Worm (Caenorhabditis elegans) whole organism, L1 larva: Measurements from ENCODE around the gene C34C12.6.

Experiments used
- C16A3.4 ChIP-seq: fragments of 150-350 bp; optimal IDR thresholded peaks from 2 replicates; lab custom pipeline; 2014; ENCODE audit warnings: missing biosample characterization, missing genetic modification characterization
- C34B4.2 ChIP-seq: sonication (generic microtip); optimal IDR thresholded peaks from 2 replicates; lab custom pipeline; 2017; ENCODE audit warnings: mild to moderate bottlenecking, missing genetic modification characterization, missing compliant biosample characterization
- aha-1 ChIP-seq: fragments of 150-350 bp; optimal IDR thresholded peaks from 2 replicates; lab custom pipeline; 2014; ENCODE audit warnings: missing biosample characterization, missing genetic modification characterization
- ama-1 ChIP-seq: fragments of 150-350 bp; optimal IDR thresholded peaks from 2 replicates; lab custom pipeline; 2014
- blmp-1 ChIP-seq: fragments of 150-350 bp; optimal IDR thresholded peaks from 2 replicates; lab custom pipeline; 2014; ENCODE audit warnings: missing biosample characterization, missing genetic modification characterization
- ceh-82 ChIP-seq, 3 experiments: fragments of 150-350 bp in 1 of 3; sonication (generic microtip) in 2 of 3; optimal IDR thresholded peaks; 2 replicates each; lab custom pipeline; 2014 to 2017; ENCODE audit warnings: missing biosample characterization in 3 of 3, missing genetic modification characterization in 3 of 3
- ceh-90 ChIP-seq: sonication (generic microtip); optimal IDR thresholded peaks from 2 replicates; lab custom pipeline; 2016; ENCODE audit warnings: missing genetic modification characterization, missing compliant biosample characterization
- dpl-1 ChIP-seq, 3 experiments: fragments of 150-350 bp in 2 of 3; sonication (generic microtip) in 1 of 3; optimal IDR thresholded peaks; 2 replicates each; lab custom pipeline; 2014 to 2017; ENCODE audit warnings: missing biosample characterization in 3 of 3, missing genetic modification characterization in 3 of 3, missing genetic modification reagents in 3 of 3
- dsc-1 ChIP-seq: sonication (generic microtip); optimal IDR thresholded peaks from 2 replicates; lab custom pipeline; 2016; ENCODE audit warnings: mild to moderate bottlenecking, missing genetic modification characterization, missing compliant biosample characterization
- efl-1 ChIP-seq, 4 experiments: fragments of 150-350 bp; optimal IDR thresholded peaks in 3 of 4; peaks in 1 of 4; 1 replicate in 1 of 4; 2 replicates in 3 of 4; lab custom pipeline; 2014; ENCODE audit warnings: missing biosample characterization in 2 of 4, missing genetic modification characterization in 2 of 4, missing genetic modification reagents in 2 of 4
- efl-3 ChIP-seq: fragments of 200-800 bp; sonication (Bioruptor generic); optimal IDR thresholded peaks from 2 replicates; lab custom pipeline; 2018; ENCODE audit warnings: mild to moderate bottlenecking, missing genetic modification characterization, missing compliant biosample characterization
- elt-3 ChIP-seq, 6 experiments: fragments of 150-350 bp in 1 of 6; sonication (generic microtip); optimal IDR thresholded peaks; 2 replicates each; lab custom pipeline; 2017 to 2018; ENCODE audit warnings: missing biosample characterization in 6 of 6, missing genetic modification characterization in 6 of 6, inconsistent platforms in 1 of 6
- ets-5 ChIP-seq: fragments of 200-800 bp; sonication (Bioruptor generic); IDR thresholded peaks from 2 replicates; pipeline ENCODE4 v1.3.6; 2022; ENCODE audit warnings: missing genetic modification characterization, missing compliant biosample characterization
- fkh-4 ChIP-seq: sonication (generic microtip); optimal IDR thresholded peaks from 2 replicates; lab custom pipeline; 2016; ENCODE audit warnings: missing compliant biosample characterization, missing genetic modification characterization, borderline replicate concordance
- fos-1 ChIP-seq: fragments of 150-350 bp; optimal IDR thresholded peaks from 2 replicates; lab custom pipeline; 2014; ENCODE audit warnings: missing biosample characterization, missing genetic modification characterization
- grh-1 ChIP-seq: fragments of 200-800 bp; sonication (Bioruptor generic); IDR thresholded peaks from 2 replicates; pipeline ENCODE4 v1.3.6; 2022; ENCODE audit warnings: missing genetic modification reagents, missing genetic modification characterization, missing compliant biosample characterization
- hlh-17 ChIP-seq: fragments of 200-800 bp; sonication (Bioruptor generic); optimal IDR thresholded peaks from 2 replicates; lab custom pipeline; 2018; ENCODE audit warnings: missing genetic modification characterization, mild to moderate bottlenecking, missing compliant biosample characterization, moderate library complexity, borderline replicate concordance
- irx-1 ChIP-seq: sonication (generic microtip); optimal IDR thresholded peaks from 2 replicates; lab custom pipeline; 2016; ENCODE audit warnings: missing genetic modification characterization, missing compliant biosample characterization
- isw-1 ChIP-seq: fragments of 200-800 bp; sonication (Bioruptor generic); IDR thresholded peaks from 2 replicates; pipeline ENCODE4 v1.3.6; 2022; ENCODE audit warnings: missing genetic modification characterization, missing compliant biosample characterization
- jun-1 ChIP-seq: fragments of 150-350 bp; optimal IDR thresholded peaks from 2 replicates; lab custom pipeline; 2014; ENCODE audit warnings: missing biosample characterization, missing genetic modification reagents, missing genetic modification characterization
- lin-14 ChIP-seq: fragments of 200-800 bp; sonication (Bioruptor generic); optimal IDR thresholded peaks from 2 replicates; lab custom pipeline; 2018; ENCODE audit warnings: mild to moderate bottlenecking, missing genetic modification characterization, moderate library complexity, missing compliant biosample characterization
- lsy-2 ChIP-seq, 2 experiments: fragments of 150-350 bp; optimal IDR thresholded peaks; 2 replicates each; lab custom pipeline; 2014; ENCODE audit warnings: missing biosample characterization in 2 of 2, missing genetic modification characterization in 2 of 2
- mab-9 ChIP-seq: fragments of 200-800 bp; sonication (Bioruptor generic); IDR thresholded peaks from 2 replicates; pipeline ENCODE4 v1.3.6; 2022; ENCODE audit warnings: missing genetic modification reagents, missing genetic modification characterization, missing compliant biosample characterization
- mep-1 ChIP-seq: fragments of 150-350 bp; optimal IDR thresholded peaks from 2 replicates; lab custom pipeline; 2014; ENCODE audit warnings: missing biosample characterization, missing genetic modification characterization
- nhr-11 ChIP-seq: fragments of 150-350 bp; optimal IDR thresholded peaks from 2 replicates; lab custom pipeline; 2014; ENCODE audit warnings: missing biosample characterization, missing genetic modification characterization
- nhr-12 ChIP-seq: sonication (generic microtip); optimal IDR thresholded peaks from 2 replicates; lab custom pipeline; 2017; ENCODE audit warnings: missing biosample characterization, missing genetic modification characterization
- nhr-19 ChIP-seq: fragments of 200-800 bp; sonication (Bioruptor generic); conservative IDR thresholded peaks from 2 replicates; pipeline ENCODE4 v1.3.6; 2022; ENCODE audit warnings: missing genetic modification characterization, missing compliant biosample characterization
- nhr-20 ChIP-seq: sonication (generic microtip); optimal IDR thresholded peaks from 2 replicates; lab custom pipeline; 2016; ENCODE audit warnings: mild to moderate bottlenecking, missing genetic modification characterization, missing compliant biosample characterization
- nhr-28 ChIP-seq: fragments of 150-350 bp; optimal IDR thresholded peaks from 2 replicates; lab custom pipeline; 2014; ENCODE audit warnings: missing biosample characterization, missing genetic modification characterization
- nhr-47 ChIP-seq: sonication (generic microtip); optimal IDR thresholded peaks from 2 replicates; lab custom pipeline; 2016; ENCODE audit warnings: mild to moderate bottlenecking, missing genetic modification characterization, moderate library complexity, missing compliant biosample characterization
- nhr-77 ChIP-seq: fragments of 150-350 bp; optimal IDR thresholded peaks from 2 replicates; lab custom pipeline; 2014; ENCODE audit warnings: missing biosample characterization, missing genetic modification characterization
- nhr-84 ChIP-seq: sonication (generic microtip); optimal IDR thresholded peaks from 2 replicates; lab custom pipeline; 2017; ENCODE audit warnings: missing biosample characterization, missing genetic modification characterization
- nhr-85 ChIP-seq: sonication (generic microtip); peaks from one replicate; lab custom pipeline; 2016; ENCODE audit warnings: missing genetic modification characterization, inconsistent platforms, missing compliant biosample characterization
- nhr-90 ChIP-seq: sonication (generic microtip); optimal IDR thresholded peaks from 2 replicates; lab custom pipeline; 2016; ENCODE audit warnings: mild to moderate bottlenecking, missing genetic modification characterization, missing compliant biosample characterization; ENCODE audit not compliant: poor library complexity
- skn-1 ChIP-seq: fragments of 150-350 bp; optimal IDR thresholded peaks from 2 replicates; lab custom pipeline; 2014; ENCODE audit warnings: missing biosample characterization, missing genetic modification characterization
- snu-23 ChIP-seq: sonication (generic microtip); optimal IDR thresholded peaks from 2 replicates; lab custom pipeline; 2016; ENCODE audit warnings: missing genetic modification characterization, missing compliant biosample characterization
- sup-37 ChIP-seq: fragments of 200-800 bp; sonication (Bioruptor generic); optimal IDR thresholded peaks from 2 replicates; lab custom pipeline; 2018; ENCODE audit warnings: mild to moderate bottlenecking, missing genetic modification characterization, missing compliant biosample characterization
- swsn-7 ChIP-seq: sonication (generic microtip); optimal IDR thresholded peaks from 2 replicates; lab custom pipeline; 2016; ENCODE audit warnings: missing genetic modification characterization, missing compliant biosample characterization
- tbx-2 ChIP-seq: sonication (generic microtip); optimal IDR thresholded peaks from 2 replicates; lab custom pipeline; 2016; ENCODE audit warnings: missing genetic modification characterization, missing compliant biosample characterization
- unc-130 ChIP-seq: fragments of 150-350 bp; optimal IDR thresholded peaks from 2 replicates; lab custom pipeline; 2017; ENCODE audit warnings: missing biosample characterization, missing genetic modification characterization, inconsistent platforms
- unc-30 ChIP-seq: sonication (generic microtip); optimal IDR thresholded peaks from 2 replicates; lab custom pipeline; 2017; ENCODE audit warnings: missing biosample characterization, missing genetic modification characterization
- unc-98 ChIP-seq: fragments of 200-800 bp; sonication (Bioruptor generic); IDR thresholded peaks from 2 replicates; pipeline ENCODE4 v1.3.6; 2022; ENCODE audit warnings: missing genetic modification characterization, missing compliant biosample characterization
- xbp-1 ChIP-seq: sonication (generic microtip); optimal IDR thresholded peaks from 2 replicates; lab custom pipeline; 2016; ENCODE audit warnings: missing genetic modification characterization, missing compliant biosample characterization
- ztf-11 ChIP-seq, 2 experiments: sonication (generic microtip); optimal IDR thresholded peaks; 2 replicates each; lab custom pipeline; 2016 to 2017; ENCODE audit warnings: missing genetic modification characterization in 2 of 2, missing biosample characterization in 1 of 2, missing compliant biosample characterization in 1 of 2

Gene C34C12.6

DNA sequence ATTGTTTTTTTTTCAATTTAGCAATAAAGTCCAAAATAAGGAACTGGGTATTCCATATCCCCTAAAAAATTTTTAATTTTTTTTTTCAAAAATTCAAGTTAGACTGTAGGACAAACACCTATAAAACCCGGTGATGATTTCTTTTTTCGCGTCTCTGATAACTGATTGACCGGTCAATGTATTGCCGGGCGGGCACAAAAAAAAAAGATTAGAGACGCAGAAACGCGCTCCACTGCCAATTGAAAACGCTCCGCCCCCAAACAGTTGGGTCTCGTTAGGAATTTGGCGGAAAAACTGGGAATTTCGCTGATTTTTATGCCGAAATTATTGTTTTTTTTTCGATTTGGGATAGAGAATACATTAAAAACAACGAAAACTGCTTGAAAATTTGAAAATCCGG is 14.0 kb upstream of the C34C12.6 start:
- TF ChIP-seq ceh-90 (tag; lab: Kevin White, UChicago) (no peak), ets-5 (GFP tag; lab: Robert Waterston, UW) (no peak), jun-1 (tag; lab: Kevin White, UChicago) (no peak), unc-98 (no peak), grh-1 (GFP tag; lab: Robert Waterston, UW) (no peak)

DNA sequence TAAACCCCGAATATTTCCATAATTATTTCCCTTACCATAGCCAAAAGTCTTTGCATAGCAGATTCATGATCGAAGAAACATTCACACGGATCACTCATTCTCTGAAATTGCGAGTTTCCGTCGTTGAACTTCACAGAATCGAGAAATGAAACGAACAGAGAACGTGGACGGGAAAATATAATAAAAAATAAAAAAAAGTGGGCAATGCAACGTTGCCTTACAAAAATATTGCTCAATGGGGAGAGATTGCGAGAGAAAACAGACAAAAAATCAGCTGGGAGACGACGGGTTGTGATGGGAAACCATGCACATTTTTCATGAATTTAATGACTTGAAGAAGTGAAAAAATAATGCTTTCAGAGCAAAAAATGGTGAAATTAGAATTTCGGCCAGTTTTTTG is 12.7 kb upstream of the C34C12.6 start, which contains the start of gene smim-14:
Gene smim-14, minus strand, starts transcription at position 101 of the 400 bp plus-strand sequence.
- no peak for TF ChIP-seq snu-23 (GFP tag; lab: Kevin White, UChicago)
- TF ChIP-seq xbp-1 = peak; percentile 89

DNA sequence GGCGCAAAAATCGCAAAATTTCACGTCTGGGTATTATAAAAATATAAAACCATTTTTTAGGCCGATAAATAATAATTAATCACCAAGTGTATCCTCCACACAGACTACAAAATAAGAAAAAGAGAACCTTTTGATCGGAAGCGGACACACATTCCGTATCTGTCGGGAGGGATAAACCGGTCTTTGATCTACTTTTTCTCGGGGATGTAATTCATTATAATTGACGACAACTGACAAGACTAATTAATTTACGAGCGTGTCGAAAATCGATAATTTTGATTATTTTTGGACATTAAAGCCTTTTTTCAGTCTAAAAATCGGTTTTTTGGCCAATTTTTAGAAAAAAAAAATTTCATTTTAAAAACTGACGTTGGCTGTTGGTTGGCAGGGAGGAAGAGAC is 12.0 kb upstream of the C34C12.6 start:
- TF ChIP-seq sup-37 (GFP tag; lab: Kevin White, UChicago) = no peak
- TF ChIP-seq dpl-1 (GFP tag; optimal IDR thresholded peaks at IDR 0.05; lab: Kevin White, UChicago) = no peak
- peak; percentile 80 for TF ChIP-seq blmp-1
- no peak for TF ChIP-seq mab-9
- no peak for TF ChIP-seq unc-98
- TF ChIP-seq mep-1 (tag; lab: Kevin White, UChicago) = no peak
- TF ChIP-seq nhr-85 (tag; lab: Kevin White, UChicago) = peak; percentile 6
- no peak for TF ChIP-seq C16A3.4 (tag; lab: Kevin White, UChicago)
- TF ChIP-seq nhr-11 (tag; lab: Kevin White, UChicago) = no peak
- no peak for TF ChIP-seq ama-1
- peak in 1 of 6 experiments; percentile 39 for TF ChIP-seq elt-3 (tag; optimal IDR thresholded peaks at IDR 0.05; lab: Kevin White, UChicago)
- TF ChIP-seq xbp-1 = no peak
- TF ChIP-seq ztf-11 (tag; optimal IDR thresholded peaks at IDR 0.05; lab: Kevin White, UChicago) = no peak
- TF ChIP-seq hlh-17 (GFP tag; lab: Kevin White, UChicago) = no peak

DNA sequence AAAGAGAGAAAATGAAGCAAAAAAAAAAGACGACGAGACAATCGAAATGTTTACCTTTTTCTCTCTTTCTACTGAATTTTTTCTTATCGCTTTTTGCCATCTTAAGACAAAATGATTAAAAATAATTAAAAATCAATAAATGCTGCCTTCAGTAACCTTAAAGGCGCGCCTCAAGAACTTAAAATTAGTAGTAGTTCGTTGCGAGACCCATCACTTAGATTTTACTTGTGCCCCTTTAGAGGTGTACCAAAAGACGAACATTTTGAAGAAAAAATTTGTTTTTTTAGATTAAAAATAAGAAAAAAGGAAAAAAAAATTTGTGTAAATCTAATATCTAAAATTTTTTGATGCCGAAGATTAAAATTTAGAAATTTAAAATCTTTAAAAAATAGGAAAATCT is 11.4 kb upstream of the C34C12.6 start:
- TF ChIP-seq unc-30 (tag; lab: Kevin White, UChicago) (no peak), irx-1 (no peak), fos-1 (tag; lab: Kevin White, UChicago) (no peak), aha-1 (tag; lab: Kevin White, UChicago) (no peak), dpl-1 (GFP tag; optimal IDR thresholded peaks at IDR 0.05; lab: Kevin White, UChicago) (no peak), ets-5 (GFP tag; lab: Robert Waterston, UW) (no peak), lsy-2 (tag; optimal IDR thresholded peaks at IDR 0.05; lab: Kevin White, UChicago) (no peak), nhr-12 (tag; lab: Kevin White, UChicago) (no peak), C34B4.2 (tag; lab: Kevin White, UChicago) (no peak), efl-1 (optimal IDR thresholded peaks at IDR 0.05; lab: Kevin White, UChicago) (no peak), efl-1 (GFP tag; optimal IDR thresholded peaks at IDR 0.05 in 1 of 2; lab: Kevin White, UChicago) (no peak), unc-130 (tag; lab: Kevin White, UChicago) (no peak), nhr-19 (GFP tag; lab: Robert Waterston, UW) (no peak), ceh-82 (tag; optimal IDR thresholded peaks at IDR 0.05; lab: Kevin White, UChicago) (no peak), isw-1 (GFP tag; lab: Robert Waterston, UW) (no peak), ztf-11 (tag; optimal IDR thresholded peaks at IDR 0.05; lab: Kevin White, UChicago) (no peak), skn-1 (tag; lab: Kevin White, UChicago) (no peak)

DNA sequence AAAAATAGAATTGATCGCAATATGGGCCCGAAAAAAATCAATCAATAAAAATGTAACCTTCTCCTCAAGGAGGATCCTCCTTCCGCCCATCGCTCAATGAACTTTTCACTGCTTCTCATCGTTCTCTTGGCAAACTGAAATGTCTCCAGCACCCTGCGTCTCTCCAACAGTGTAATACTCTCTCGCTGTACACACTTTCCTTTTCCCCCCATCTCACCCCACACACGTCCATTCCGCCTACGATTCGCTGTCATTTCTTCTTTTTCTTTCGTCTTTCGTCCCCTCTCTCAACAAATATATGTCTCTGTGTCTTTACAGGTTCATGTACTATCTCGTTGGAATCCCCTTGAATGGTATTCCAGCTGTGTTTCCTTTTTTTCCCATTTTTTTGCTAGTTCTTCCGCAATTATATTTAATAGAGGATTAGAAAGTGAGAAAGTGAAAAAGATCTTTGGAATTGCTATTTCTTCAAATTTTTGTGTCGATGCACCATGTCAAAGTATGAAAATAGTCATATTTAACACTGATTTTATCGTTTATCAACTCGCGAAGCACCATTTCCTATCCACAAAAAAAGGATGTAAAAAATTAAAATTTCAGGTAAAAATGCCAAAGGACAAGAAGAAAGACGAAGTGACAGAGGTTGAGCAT is 10.9 kb upstream of the C34C12.6 start, which contains the start of gene rsu-1:
Gene rsu-1, plus strand, starts transcription at position 601 of the 651 bp plus-strand sequence.
- TF ChIP-seq nhr-20 (tag; lab: Kevin White, UChicago) (peak; percentile 67), unc-30 (tag; lab: Kevin White, UChicago) (no peak), dpl-1 (GFP tag; optimal IDR thresholded peaks at IDR 0.05; lab: Kevin White, UChicago) (peak in 2 of 3 experiments; percentile 36 to 42), efl-3 (no peak), lin-14 (GFP tag; lab: Kevin White, UChicago) (peak; percentile 86), tbx-2 (tag; lab: Kevin White, UChicago) (peak; percentile 55), dsc-1 (peak; percentile 47), skn-1 (tag; lab: Kevin White, UChicago) (no peak), nhr-90 (tag; lab: Kevin White, UChicago) (peak; percentile 47), mep-1 (tag; lab: Kevin White, UChicago) (peak; percentile 71), nhr-47 (tag; lab: Kevin White, UChicago) (peak; percentile 57), fkh-4 (tag; lab: Kevin White, UChicago) (no peak), swsn-7 (tag; lab: Kevin White, UChicago) (peak; percentile 64), nhr-77 (tag; lab: Kevin White, UChicago) (peak; percentile 54), nhr-28 (tag; lab: Kevin White, UChicago) (no peak), nhr-84 (tag; lab: Kevin White, UChicago) (no peak), C34B4.2 (tag; lab: Kevin White, UChicago) (no peak), jun-1 (tag; lab: Kevin White, UChicago) (peak; percentile 53), elt-3 (tag; optimal IDR thresholded peaks at IDR 0.05; lab: Kevin White, UChicago) (peak in 1 of 6 experiments; percentile 15)
